Fruit fly (Drosophila melanogaster): ENCODE results near the gene Mitofilin.

Mitofilin gene

DNA sequence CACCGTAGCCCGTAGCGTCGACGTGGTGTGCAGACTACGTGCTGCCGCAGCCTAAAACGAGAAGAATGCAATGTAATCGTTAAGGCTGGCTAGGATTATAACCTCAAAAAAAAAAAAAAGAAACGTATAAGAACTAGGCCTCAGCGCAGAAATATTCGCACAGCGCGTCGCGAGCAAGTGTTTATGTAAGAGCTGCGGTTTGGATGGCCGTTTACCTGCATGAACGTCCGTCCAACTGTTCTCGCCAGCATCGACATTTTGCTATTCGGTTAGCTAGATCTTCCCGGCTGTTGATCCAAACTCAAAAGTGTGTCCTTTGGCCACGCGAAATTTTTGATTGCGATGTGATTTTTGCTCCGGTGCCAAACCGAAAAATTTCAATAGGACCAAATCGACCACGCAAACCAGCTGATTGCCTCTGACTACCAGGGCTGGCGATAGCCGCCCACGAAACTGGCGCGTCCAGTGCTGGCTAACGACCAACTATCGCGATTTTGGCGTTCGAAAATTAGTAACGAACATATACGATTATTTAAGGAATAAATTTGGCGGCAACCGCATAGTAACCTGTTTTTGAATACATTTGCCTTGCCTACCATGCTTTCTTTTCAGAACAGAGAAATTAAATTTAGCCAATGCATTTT, 4.2 kb downstream of the Mitofilin start, which contains the start of gene Idh3b (continued):
- TF ChIP-seq Hr38 (GFP tag; optimal IDR thresholded peaks at IDR 0.05), result no peak
- no peak for TF ChIP-seq CG6276 (GFP tag; optimal IDR thresholded peaks at IDR 0.05)
- TF ChIP-seq Ets96B (tag; optimal IDR thresholded peaks at IDR 0.05), result no peak
- no peak for TF ChIP-seq CG6808 (GFP tag; optimal IDR thresholded peaks at IDR 0.05)
- peak; percentile 46 for TF ChIP-seq CG3032 (tag; optimal IDR thresholded peaks at IDR 0.05)
- TF ChIP-seq acj6 (GFP tag; optimal IDR thresholded peaks at IDR 0.05), result peak; percentile 50
- no peak for TF ChIP-seq CG8319 (GFP tag; optimal IDR thresholded peaks at IDR 0.05)
- no peak for TF ChIP-seq Eip93F (GFP tag; optimal IDR thresholded peaks at IDR 0.05)
- no peak for TF ChIP-seq fd85E (GFP tag; optimal IDR thresholded peaks at IDR 0.05)
- TF ChIP-seq CG10669 (GFP tag; optimal IDR thresholded peaks at IDR 0.05), result no peak
- peak; percentile 21 for TF ChIP-seq CG11902 (GFP tag; optimal IDR thresholded peaks at IDR 0.05)
- no peak for TF ChIP-seq CG4318 (GFP tag; optimal IDR thresholded peaks at IDR 0.05)
- no peak for TF ChIP-seq Smox (GFP tag; optimal IDR thresholded peaks at IDR 0.05)

- no peak for TF ChIP-seq fkh (GFP tag; optimal IDR thresholded peaks at IDR 0.05)
- TF ChIP-seq dac (GFP tag; optimal IDR thresholded peaks at IDR 0.05), result no peak
- TF ChIP-seq Met (GFP tag; optimal IDR thresholded peaks at IDR 0.05), result no peak
- no peak for TF ChIP-seq CG32006 (GFP tag; optimal IDR thresholded peaks at IDR 0.05)
- no peak for TF ChIP-seq Eip78C (GFP tag)
- TF ChIP-seq CG3919 (GFP tag; optimal IDR thresholded peaks at IDR 0.05), result no peak
- TF ChIP-seq CG6854 (GFP tag; optimal IDR thresholded peaks at IDR 0.05), result no peak
- no peak for TF ChIP-seq pdm3 (GFP tag; optimal IDR thresholded peaks at IDR 0.05)
- no peak for TF ChIP-seq Sox102F (GFP tag; optimal IDR thresholded peaks at IDR 0.05)
- no peak for TF ChIP-seq eg (GFP tag; IDR thresholded peaks at IDR 0.05)
- no peak for TF ChIP-seq Eip75B (GFP tag; optimal IDR thresholded peaks at IDR 0.05)
- no peak for TF ChIP-seq Sox15 (GFP tag; optimal IDR thresholded peaks at IDR 0.05)
Observed at dm6 chr3R:22014397-22014796, 8.7 kb downstream of the Mitofilin start, which contains the start of gene Theg. Theg (plus strand) TSS chr3R:22014697.

- TF ChIP-seq Eip93F (GFP tag; optimal IDR thresholded peaks at IDR 0.05), result peak; percentile 84
- TF ChIP-seq CG6276 (GFP tag; optimal IDR thresholded peaks at IDR 0.05), result no peak
Observed at dm6 chr3R:22003508-22003907, 19.6 kb downstream of the Mitofilin start.

- peak; percentile 32 for TF ChIP-seq Eip78C (GFP tag)
- peak; percentile 11 for TF ChIP-seq esn (GFP tag; optimal IDR thresholded peaks at IDR 0.05)
- TF ChIP-seq topi (GFP tag; optimal IDR thresholded peaks at IDR 0.05), result peak; percentile 13
- no peak for TF ChIP-seq fd59A (GFP tag; optimal IDR thresholded peaks at IDR 0.05)
- TF ChIP-seq acj6 (GFP tag; optimal IDR thresholded peaks at IDR 0.05), result no peak
- peak; percentile 55 for TF ChIP-seq svp (GFP tag)
Observed at dm6 chr3R:21999641-22000040, 23.5 kb downstream of the Mitofilin start.

DNA sequence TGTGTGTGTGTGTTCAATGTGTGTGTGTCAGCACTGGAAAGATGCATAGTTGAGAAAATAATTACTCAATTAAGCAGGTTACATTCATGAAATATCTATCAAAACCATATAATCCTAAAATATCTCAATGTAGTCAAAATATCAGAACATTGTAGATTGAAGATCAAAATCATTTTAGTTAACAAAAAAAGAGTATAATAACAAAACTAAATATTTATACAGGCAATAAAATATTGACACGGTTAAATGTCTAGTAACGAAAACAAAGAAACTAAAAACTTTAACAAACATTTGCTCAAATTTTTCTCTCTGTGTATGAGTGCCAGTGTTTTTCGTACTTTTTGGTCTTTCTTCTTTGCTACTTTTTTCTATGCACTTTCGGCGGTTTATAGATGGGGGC, 24.3 kb downstream of the Mitofilin start:
- TF ChIP-seq cyc (GFP tag; optimal IDR thresholded peaks at IDR 0.05), result no peak
- TF ChIP-seq fd59A (GFP tag; optimal IDR thresholded peaks at IDR 0.05), result no peak
- TF ChIP-seq CG6854 (GFP tag; optimal IDR thresholded peaks at IDR 0.05), result no peak
- no peak for TF ChIP-seq fd85E (GFP tag; optimal IDR thresholded peaks at IDR 0.05)
- TF ChIP-seq CG6163 (GFP tag; IDR thresholded peaks at IDR 0.05), result no peak
- TF ChIP-seq CG6808 (GFP tag; optimal IDR thresholded peaks at IDR 0.05), result no peak
- TF ChIP-seq fkh (GFP tag; optimal IDR thresholded peaks at IDR 0.05), result no peak
- no peak for TF ChIP-seq dac (GFP tag; optimal IDR thresholded peaks at IDR 0.05)
- TF ChIP-seq CG8632 (GFP tag; optimal IDR thresholded peaks at IDR 0.05), result no peak
- TF ChIP-seq OdsH (GFP tag; optimal IDR thresholded peaks at IDR 0.05), result no peak
- peak; percentile 1 for TF ChIP-seq Hr39 (GFP tag; optimal IDR thresholded peaks at IDR 0.05)
- no peak for TF ChIP-seq pdm3 (GFP tag; optimal IDR thresholded peaks at IDR 0.05)
- no peak for TF ChIP-seq CG7368 (GFP tag; optimal IDR thresholded peaks at IDR 0.05)
- TF ChIP-seq dsx (GFP tag; optimal IDR thresholded peaks at IDR 0.05; ENCODE audit: poor library complexity, severe bottlenecking), result peak; percentile 24
- no peak for TF ChIP-seq CG4318 (GFP tag; optimal IDR thresholded peaks at IDR 0.05)
- TF ChIP-seq Blimp-1 (GFP tag; optimal IDR thresholded peaks at IDR 0.05), result no peak
- peak; percentile 53 for TF ChIP-seq svp (GFP tag)
- no peak for TF ChIP-seq salr (GFP tag; optimal IDR thresholded peaks at IDR 0.05)
- no peak for TF ChIP-seq Eip93F (GFP tag; optimal IDR thresholded peaks at IDR 0.05)
- no peak for TF ChIP-seq Gug (GFP tag; IDR thresholded peaks at IDR 0.05)
- peak; percentile 3 for TF ChIP-seq topi (GFP tag; optimal IDR thresholded peaks at IDR 0.05)
- TF ChIP-seq spab (GFP tag; optimal IDR thresholded peaks at IDR 0.05), result no peak
- no peak for TF ChIP-seq Sox15 (GFP tag; optimal IDR thresholded peaks at IDR 0.05)
- no peak for TF ChIP-seq net (GFP tag; optimal IDR thresholded peaks at IDR 0.05)
- TF ChIP-seq Hr38 (GFP tag; optimal IDR thresholded peaks at IDR 0.05), result no peak
- TF ChIP-seq Ets21C (GFP tag; optimal IDR thresholded peaks at IDR 0.05), result no peak

Measured in whole organism, prepupa.